Worm (Caenorhabditis elegans) whole organism, L3 larva: ENCODE data around the gene C26D10.3.

Experiments
- ama-1 ChIP-seq: fragments of 150-350 bp; optimal IDR thresholded peaks from 2 replicates; lab custom pipeline; 2018
- ceh-82 ChIP-seq: fragments of 150-350 bp; optimal IDR thresholded peaks from 2 replicates; lab custom pipeline; 2014; ENCODE audit warnings: missing biosample characterization, missing genetic modification characterization
- elt-3 ChIP-seq, 3 experiments: fragments of 150-350 bp in 1 of 3; sonication (generic microtip) in 2 of 3; optimal IDR thresholded peaks; 2 replicates in 2 of 3; 4 replicates in 1 of 3; lab custom pipeline; 2014 to 2017; ENCODE audit warnings: missing biosample characterization in 3 of 3, missing genetic modification characterization in 3 of 3
- lin-39 ChIP-seq: fragments of 150-350 bp; optimal IDR thresholded peaks from 2 replicates; lab custom pipeline; 2018; ENCODE audit warnings: missing biosample characterization, missing genetic modification reagents, missing genetic modification characterization
- nhr-28 ChIP-seq: fragments of 150-350 bp; optimal IDR thresholded peaks from 2 replicates; lab custom pipeline; 2014; ENCODE audit warnings: missing biosample characterization, missing genetic modification characterization
- skn-1 ChIP-seq: fragments of 150-350 bp; optimal IDR thresholded peaks from 2 replicates; lab custom pipeline; 2014; ENCODE audit warnings: missing biosample characterization, missing genetic modification characterization
- snpc-4 ChIP-seq: fragments of 150-350 bp; optimal IDR thresholded peaks from 2 replicates; lab custom pipeline; 2014; ENCODE audit warnings: missing biosample characterization, missing genetic modification characterization

ce11 chrII:8358466-8358865 lies 33.3 kb downstream of the C26D10.3 start:
- TF ChIP-seq nhr-28, result no peak
- TF ChIP-seq lin-39 (tag; lab: Kevin White, UChicago), result no peak
- TF ChIP-seq skn-1 (tag; lab: Kevin White, UChicago), result no peak
- TF ChIP-seq elt-3 (tag; optimal IDR thresholded peaks at IDR 0.05; lab: Kevin White, UChicago), result no peak
- TF ChIP-seq ama-1 (lab: Kevin White, UChicago), result no peak
- TF ChIP-seq snpc-4 (tag; lab: Kevin White, UChicago), result no peak
- TF ChIP-seq ceh-82 (tag; lab: Kevin White, UChicago), result no peak
